Worm (Caenorhabditis elegans): Measurements from ENCODE around the gene dlc-4.
"Not testable (repeated sequence)": the region's sequence is repeated elsewhere in the genome, so short reads cannot be mapped to it uniquely, and the experiment has no call there.

- not testable (repeated sequence) for TF ChIP-seq nhr-28, elt-3, ztf-11 (tag; optimal IDR thresholded peaks at IDR 0.05)
Observed at ce11 chrIV:16470888-16471287, 27.8 kb downstream of the dlc-4 start, which contains the start of gene VY10G11R.1.

All from whole organism, mixed stage, embryonic.